Fruit fly (Drosophila melanogaster) whole organism, wandering third instar larva: ENCODE measurements around the gene ush.

Experiments
- CG32264 ChIP-seq: fragments of 200-800 bp; sonication (Bioruptor generic); optimal IDR thresholded peaks from 2 replicates; lab custom pipeline; 2016; ENCODE audit warnings: missing biosample characterization, missing genetic modification characterization
- CG9705 ChIP-seq: fragments of 200-800 bp; sonication (Bioruptor generic); optimal IDR thresholded peaks from 2 replicates; lab custom pipeline; 2018; ENCODE audit warnings: missing biosample characterization, mild to moderate bottlenecking, missing genetic modification characterization
- CrebA ChIP-seq: fragments of 200-800 bp; sonication (Bioruptor generic); optimal IDR thresholded peaks from 2 replicates; lab custom pipeline; 2016; ENCODE audit warnings: missing biosample characterization, mild to moderate bottlenecking, missing genetic modification characterization, borderline replicate concordance
- Dfd ChIP-seq: fragments of >200 bp; optimal IDR thresholded peaks from 2 replicates; lab custom pipeline; 2017; ENCODE audit warnings: missing biosample characterization, missing genetic modification characterization
- Dif ChIP-seq: fragments of 200-275, 200-300 bp; sonication (Bioruptor generic); optimal IDR thresholded peaks from 2 replicates; lab custom pipeline; 2018; ENCODE audit warnings: missing biosample characterization, missing genetic modification characterization; ENCODE audit not compliant: partially characterized antibody
- GATAd ChIP-seq: sonication (Bioruptor generic); optimal IDR thresholded peaks from 2 replicates; lab custom pipeline; 2016; ENCODE audit warnings: missing biosample characterization, missing genetic modification characterization
- HLH106 ChIP-seq: fragments of 200-800 bp; optimal IDR thresholded peaks from 3 replicates; lab custom pipeline; 2019; ENCODE audit warnings: missing biosample characterization, mild to moderate bottlenecking, missing genetic modification characterization, moderate library complexity
- Hnf4 ChIP-seq: fragments of 200-800 bp; sonication (Bioruptor generic); optimal IDR thresholded peaks from 2 replicates; lab custom pipeline; 2016; ENCODE audit warnings: missing biosample characterization, mild to moderate bottlenecking, missing genetic modification characterization
- Hr78 ChIP-seq: fragments of >200 bp; optimal IDR thresholded peaks from 2 replicates; lab custom pipeline; 2017; ENCODE audit warnings: missing biosample characterization, missing genetic modification characterization
- Hr83 ChIP-seq: fragments of 200-300 bp; sonication (Bioruptor generic); optimal IDR thresholded peaks from 2 replicates; lab custom pipeline; 2016; ENCODE audit warnings: missing biosample characterization, mild to moderate bottlenecking, missing genetic modification characterization, moderate library complexity; ENCODE audit not compliant: poor library complexity, severe bottlenecking
- Jra ChIP-seq: sonication (Bioruptor generic); optimal IDR thresholded peaks from 2 replicates; lab custom pipeline; 2016; ENCODE audit warnings: missing biosample characterization, missing genetic modification characterization
- Mio ChIP-seq: sonication (Bioruptor generic); optimal IDR thresholded peaks from 2 replicates; lab custom pipeline; 2016; ENCODE audit warnings: missing biosample characterization, missing genetic modification characterization
- Myc ChIP-seq: fragments of >200 bp; optimal IDR thresholded peaks from 2 replicates; lab custom pipeline; 2017
- N ChIP-seq: fragments of >200 bp; optimal IDR thresholded peaks from 2 replicates; lab custom pipeline; 2018; ENCODE audit warnings: missing biosample characterization, missing external identifiers, missing genetic modification characterization
- OdsH ChIP-seq: fragments of 200-800 bp; sonication (Bioruptor generic); optimal IDR thresholded peaks from 2 replicates; lab custom pipeline; 2016; ENCODE audit warnings: missing biosample characterization, mild to moderate bottlenecking, missing genetic modification characterization
- Rel ChIP-seq, 2 experiments: fragments of 200-800 bp; sonication (Bioruptor generic) in 1 of 2; optimal IDR thresholded peaks; 2 replicates in 1 of 2; 3 replicates in 1 of 2; lab custom pipeline; 2016 to 2019; ENCODE audit warnings: mild to moderate bottlenecking in 2 of 2, missing biosample characterization in 2 of 2, missing genetic modification characterization in 2 of 2, moderate library complexity in 1 of 2
- Sp1 ChIP-seq: fragments of 200-800 bp; sonication (Bioruptor generic); optimal IDR thresholded peaks from 3 replicates; lab custom pipeline; 2019; ENCODE audit warnings: missing biosample characterization, mild to moderate bottlenecking, missing genetic modification characterization, moderate library complexity
- Vsx2 ChIP-seq: fragments of 200-300, 225-300 bp; sonication (Bioruptor generic); optimal IDR thresholded peaks from 2 replicates; lab custom pipeline; 2018; ENCODE audit warnings: missing biosample characterization, missing genetic modification characterization; ENCODE audit not compliant: partially characterized antibody
- br ChIP-seq: fragments of 200-800 bp; sonication (Bioruptor generic); optimal IDR thresholded peaks from 2 replicates; lab custom pipeline; 2016; ENCODE audit warnings: missing biosample characterization, missing genetic modification characterization
- brk ChIP-seq: fragments of 200-800 bp; sonication (Bioruptor generic); optimal IDR thresholded peaks from 2 replicates; lab custom pipeline; 2016; ENCODE audit warnings: missing biosample characterization, mild to moderate bottlenecking, missing genetic modification characterization
- dl ChIP-seq, 2 experiments: fragments of 175-275, 200-275 bp in 1 of 2; fragments of 200-275 bp in 1 of 2; sonication (Bioruptor generic); optimal IDR thresholded peaks; lab custom pipeline; 2018; ENCODE audit warnings: mild to moderate bottlenecking in 2 of 2, missing biosample characterization in 2 of 2, missing genetic modification characterization in 2 of 2, moderate library complexity in 2 of 2; ENCODE audit not compliant: partially characterized antibody in 2 of 2, insufficient read depth in 1 of 2
- dmrt93B ChIP-seq: fragments of 200-800 bp; sonication (Bioruptor generic); optimal IDR thresholded peaks from 2 replicates; lab custom pipeline; 2018; ENCODE audit warnings: missing biosample characterization, mild to moderate bottlenecking, missing genetic modification characterization
- dsf ChIP-seq: sonication (Bioruptor generic); optimal IDR thresholded peaks from 2 replicates; lab custom pipeline; 2016; ENCODE audit warnings: missing biosample characterization, missing genetic modification characterization, borderline replicate concordance
- ey ChIP-seq: fragments of 200-800 bp; sonication (Bioruptor generic); optimal IDR thresholded peaks from 2 replicates; lab custom pipeline; 2016; ENCODE audit warnings: missing biosample characterization, missing genetic modification characterization
- foxo ChIP-seq, 2 experiments: fragments of 200-800 bp; sonication (Bioruptor generic); optimal IDR thresholded peaks; 2 replicates in 1 of 2; 3 replicates in 1 of 2; lab custom pipeline; 2016 to 2017; ENCODE audit warnings: missing biosample characterization in 2 of 2, missing genetic modification characterization in 2 of 2
- fru ChIP-seq: fragments of 200-800 bp; sonication (Bioruptor generic); optimal IDR thresholded peaks from 3 replicates; lab custom pipeline; 2016; ENCODE audit warnings: missing biosample characterization, mild to moderate bottlenecking, missing genetic modification characterization
- h ChIP-seq: fragments of 200-800 bp; sonication (Bioruptor generic); optimal IDR thresholded peaks from 3 replicates; lab custom pipeline; 2016; ENCODE audit warnings: missing biosample characterization, mild to moderate bottlenecking, missing genetic modification characterization
- jim ChIP-seq: fragments of 175-275, 200-325 bp; sonication (Bioruptor generic); optimal IDR thresholded peaks from 2 replicates; lab custom pipeline; 2016; ENCODE audit warnings: missing biosample characterization, mild to moderate bottlenecking, missing genetic modification characterization
- lola ChIP-seq: fragments of >200 bp; optimal IDR thresholded peaks from 2 replicates; lab custom pipeline; 2017; ENCODE audit warnings: missing biosample characterization, missing genetic modification characterization
- pan ChIP-seq: fragments of >200 bp; optimal IDR thresholded peaks from 2 replicates; lab custom pipeline; 2017
- psq ChIP-seq: fragments of 200-800 bp; sonication (Bioruptor generic); optimal IDR thresholded peaks from 3 replicates; lab custom pipeline; 2017; ENCODE audit warnings: missing biosample characterization, mild to moderate bottlenecking, missing genetic modification characterization, moderate library complexity
- rgr ChIP-seq: fragments of 200-800 bp; sonication (Bioruptor generic); optimal IDR thresholded peaks from 3 replicates; lab custom pipeline; 2016; ENCODE audit warnings: missing biosample characterization, mild to moderate bottlenecking, missing genetic modification characterization
- sage ChIP-seq: fragments of 200-800 bp; sonication (Bioruptor generic); optimal IDR thresholded peaks from 2 replicates; lab custom pipeline; 2016; ENCODE audit warnings: missing biosample characterization, mild to moderate bottlenecking, missing genetic modification characterization
- sv ChIP-seq: fragments of 200-800 bp; sonication (Bioruptor generic); optimal IDR thresholded peaks from 3 replicates; lab custom pipeline; 2016; ENCODE audit warnings: missing biosample characterization, missing genetic modification characterization
- tai ChIP-seq: sonication (Bioruptor generic); optimal IDR thresholded peaks from 2 replicates; lab custom pipeline; 2016; ENCODE audit warnings: missing biosample characterization, missing genetic modification characterization
- usp ChIP-seq: fragments of >200 bp; optimal IDR thresholded peaks from 2 replicates; lab custom pipeline; 2017; ENCODE audit warnings: missing biosample characterization, missing genetic modification characterization
- woc ChIP-seq: sonication (Bioruptor generic); optimal IDR thresholded peaks from 2 replicates; lab custom pipeline; 2016; ENCODE audit warnings: missing biosample characterization, mild to moderate bottlenecking, missing genetic modification characterization

Gene ush

dm6 chr2L:479483-480195, 3.6 kb downstream of the ush start, which contains the start of gene cbt:
TSS of gene cbt (minus strand) at chr2L:479688.
- TF ChIP-seq Dif (GFP tag; lab: Kevin White, UChicago) (peak; percentile 66), ey (GFP tag; lab: Kevin White, UChicago) (peak; percentile 99), Vsx2 (GFP tag; lab: Kevin White, UChicago) (no peak), usp (GFP tag; lab: Kevin White, UChicago) (no peak), Sp1 (GFP tag; lab: Kevin White, UChicago) (peak; percentile 95), CG32264 (GFP tag; lab: Kevin White, UChicago) (peak; percentile 93), OdsH (GFP tag; lab: Kevin White, UChicago) (peak; percentile 98), dmrt93B (GFP tag; lab: Kevin White, UChicago) (peak; percentile 89), sv (GFP tag; lab: Kevin White, UChicago) (peak; percentile 96), Jra (GFP tag; lab: Kevin White, UChicago) (peak; percentile 93), h (GFP tag; lab: Kevin White, UChicago) (peak; percentile 98), psq (GFP tag; lab: Kevin White, UChicago) (peak; percentile 93), rgr (GFP tag; lab: Kevin White, UChicago) (peak; percentile 97), jim (GFP tag; lab: Kevin White, UChicago) (no peak), pan (lab: Kevin White, UChicago) (no peak), Hnf4 (peak; percentile 91), Myc (lab: Kevin White, UChicago) (no peak), sage (GFP tag; lab: Kevin White, UChicago) (peak; percentile 84), N (GFP tag; lab: Kevin White, UChicago) (peak; percentile 43), woc (GFP tag; lab: Kevin White, UChicago) (peak; percentile 95), CG9705 (GFP tag; lab: Kevin White, UChicago) (peak; percentile 89), foxo (GFP tag; optimal IDR thresholded peaks at IDR 0.05; lab: Kevin White, UChicago) (peak; percentile 92 to 98), brk (peak; percentile 94), dsf (GFP tag; lab: Kevin White, UChicago) (peak; percentile 68), br (GFP tag; lab: Kevin White, UChicago) (peak; percentile 98), HLH106 (peak; percentile 96), Mio (peak; percentile 69), fru (GFP tag; lab: Kevin White, UChicago) (peak; percentile 98), lola (GFP tag; lab: Kevin White, UChicago) (no peak), dl (GFP tag; optimal IDR thresholded peaks at IDR 0.05; lab: Kevin White, UChicago; ENCODE audit: insufficient read depth in 1 of 2, partially characterized antibody in 2 of 2) (peak; percentile 56 to 64), Hr78 (GFP tag; lab: Kevin White, UChicago) (no peak), Rel (GFP tag; optimal IDR thresholded peaks at IDR 0.05; lab: Kevin White, UChicago) (peak; percentile 88), Rel (tag; optimal IDR thresholded peaks at IDR 0.05; lab: Kevin White, UChicago) (peak; percentile 75), CrebA (peak; percentile 94), tai (GFP tag; lab: Kevin White, UChicago) (peak; percentile 93), GATAd (GFP tag; lab: Kevin White, UChicago) (no peak), Dfd (peak; percentile 49), Hr83 (GFP tag; lab: Kevin White, UChicago) (peak; percentile 57)

- TF ChIP-seq dl (GFP tag; optimal IDR thresholded peaks at IDR 0.05; lab: Kevin White, UChicago; ENCODE audit: insufficient read depth in 1 of 2, partially characterized antibody in 2 of 2): peak in 1 of 2 experiments; percentile 35
- TF ChIP-seq HLH106: no peak
- TF ChIP-seq Dif (GFP tag; lab: Kevin White, UChicago): peak; percentile 43
- TF ChIP-seq pan (lab: Kevin White, UChicago): no peak
These were observed 4.1 kb downstream of the ush start for dm6 chr2L:480196-480511.
